Fruit fly (Drosophila melanogaster) whole organism: ENCODE results near the gene CG43322.

Experiments
- CG8478 ChIP-seq: fragments of >200 bp; optimal IDR thresholded peaks from 2 replicates; lab custom pipeline; 2018; ENCODE audit warnings: inconsistent platforms
- Dll ChIP-seq: fragments of >200 bp; optimal IDR thresholded peaks from 2 replicates; lab custom pipeline; 2017
- EcR ChIP-seq, 2 experiments: fragments of >200 bp; optimal IDR thresholded peaks; 2 replicates each; lab custom pipeline; 2017; ENCODE audit warnings: missing biosample characterization in 2 of 2, missing genetic modification characterization in 2 of 2, missing genetic modification reagents in 2 of 2
- pan ChIP-seq: fragments of >200 bp; optimal IDR thresholded peaks from 2 replicates; lab custom pipeline; 2017
- usp ChIP-seq: fragments of >200 bp; optimal IDR thresholded peaks from 2 replicates; lab custom pipeline; 2017; ENCODE audit warnings: missing biosample characterization, missing genetic modification characterization, mixed read lengths

DNA sequence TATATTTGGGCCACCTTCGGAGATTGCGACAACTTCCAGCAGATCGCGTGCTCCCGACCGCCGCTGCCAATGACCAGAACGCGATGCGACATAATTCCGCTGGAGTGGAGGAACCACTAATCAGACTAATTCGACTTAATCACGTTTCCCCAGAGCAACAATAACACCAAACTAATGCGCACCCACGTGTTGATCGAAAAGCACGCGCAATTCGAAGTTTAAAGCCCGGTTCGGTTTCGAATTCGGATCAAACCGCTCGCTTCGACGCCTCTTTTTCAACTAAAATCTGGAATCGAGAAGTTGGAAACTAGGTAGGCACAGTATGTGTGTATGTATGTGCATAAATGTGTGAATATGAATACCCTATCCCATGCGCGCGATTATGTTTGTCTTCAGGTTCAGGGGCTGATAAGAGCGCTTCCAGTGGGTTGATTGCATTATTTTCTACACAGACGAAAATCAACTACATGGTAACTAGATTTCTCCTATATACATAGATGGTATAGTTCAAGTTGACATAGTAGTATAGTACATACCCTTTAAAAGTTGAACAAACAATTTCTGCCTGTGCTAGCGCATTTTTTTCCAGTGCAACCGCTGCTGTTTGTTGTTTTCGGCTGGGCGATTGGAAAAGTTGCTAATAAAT is 10.5 kb downstream of the CG43322 start, which contains the start of gene Gart:
- no peak for TF ChIP-seq pan (lab: Kevin White, UChicago)
- TF ChIP-seq usp (GFP tag; lab: Kevin White, UChicago): no peak
- no peak for TF ChIP-seq EcR (GFP tag; optimal IDR thresholded peaks at IDR 0.05; lab: Kevin White, UChicago)
- TF ChIP-seq Dll (lab: Kevin White, UChicago): no peak
- no peak for TF ChIP-seq CG8478
